Fruit fly (Drosophila melanogaster) whole organism: Measurements from ENCODE around the gene CG13887.

Experiments
- CG8478 ChIP-seq: fragments of >200 bp; optimal IDR thresholded peaks from 2 replicates; lab custom pipeline; 2018; ENCODE audit warnings: inconsistent platforms
- EcR ChIP-seq, 2 experiments: fragments of >200 bp; optimal IDR thresholded peaks; 2 replicates each; lab custom pipeline; 2017; ENCODE audit warnings: missing biosample characterization in 2 of 2, missing genetic modification characterization in 2 of 2, missing genetic modification reagents in 2 of 2
- pan ChIP-seq: fragments of >200 bp; optimal IDR thresholded peaks from 2 replicates; lab custom pipeline; 2017
- psq ChIP-seq: fragments of >200 bp; optimal IDR thresholded peaks from 2 replicates; lab custom pipeline; 2017

- TF ChIP-seq EcR (GFP tag; optimal IDR thresholded peaks at IDR 0.05; lab: Kevin White, UChicago) (no peak), CG8478 (lab: Kevin White, UChicago) (no peak), psq (no peak), pan (lab: Kevin White, UChicago) (no peak)
These were observed 3.6 kb downstream of the CG13887 start, which contains the start of the genes JMJD5 and Gr61a for dm6 chr3L:841260-841659.
